Worm (Caenorhabditis elegans) whole organism, L1 larva: ENCODE data around the gene C35C5.9.
A peak's percentile ranks its signal among the peaks of the same experiment; 100 is the strongest.

ENCODE experiments used
- ama-1 ChIP-seq: fragments of 150-350 bp; optimal IDR thresholded peaks from 2 replicates; lab custom pipeline; 2014
- lin-35 ChIP-seq, 2 experiments: fragments of 150-350 bp; optimal IDR thresholded peaks; 2 replicates each; lab custom pipeline; 2014; ENCODE audit warnings: missing biosample characterization in 2 of 2, missing genetic modification characterization in 2 of 2, missing genetic modification reagents in 2 of 2
- lin-39 ChIP-seq: fragments of 150-350 bp; optimal IDR thresholded peaks from 2 replicates; lab custom pipeline; 2014; ENCODE audit warnings: missing biosample characterization, missing genetic modification reagents, missing genetic modification characterization
- nhr-28 ChIP-seq: fragments of 150-350 bp; optimal IDR thresholded peaks from 2 replicates; lab custom pipeline; 2014; ENCODE audit warnings: missing biosample characterization, missing genetic modification characterization
- nhr-76 ChIP-seq: sonication (generic microtip); optimal IDR thresholded peaks from 2 replicates; lab custom pipeline; 2017; ENCODE audit warnings: missing biosample characterization, missing genetic modification characterization
- pqm-1 ChIP-seq: sonication (generic microtip); optimal IDR thresholded peaks from 3 replicates; lab custom pipeline; 2017; ENCODE audit warnings: missing biosample characterization, missing genetic modification characterization

- TF ChIP-seq ama-1: no peak
- no peak for TF ChIP-seq nhr-76 (tag; lab: Kevin White, UChicago)
- no peak for TF ChIP-seq lin-39 (tag; lab: Kevin White, UChicago)
- TF ChIP-seq nhr-28: no peak
- peak; percentile 32 for TF ChIP-seq pqm-1
- no peak for TF ChIP-seq lin-35 (GFP tag; optimal IDR thresholded peaks at IDR 0.05; lab: Kevin White, UChicago)
Observed at ce11 chrX:11556194-11556739, 19.9 kb downstream of the C35C5.9 start, which contains the start of gene C35C5.10.
